Fruit fly (Drosophila melanogaster): Measurements from ENCODE around the gene CG5245.

DNA sequence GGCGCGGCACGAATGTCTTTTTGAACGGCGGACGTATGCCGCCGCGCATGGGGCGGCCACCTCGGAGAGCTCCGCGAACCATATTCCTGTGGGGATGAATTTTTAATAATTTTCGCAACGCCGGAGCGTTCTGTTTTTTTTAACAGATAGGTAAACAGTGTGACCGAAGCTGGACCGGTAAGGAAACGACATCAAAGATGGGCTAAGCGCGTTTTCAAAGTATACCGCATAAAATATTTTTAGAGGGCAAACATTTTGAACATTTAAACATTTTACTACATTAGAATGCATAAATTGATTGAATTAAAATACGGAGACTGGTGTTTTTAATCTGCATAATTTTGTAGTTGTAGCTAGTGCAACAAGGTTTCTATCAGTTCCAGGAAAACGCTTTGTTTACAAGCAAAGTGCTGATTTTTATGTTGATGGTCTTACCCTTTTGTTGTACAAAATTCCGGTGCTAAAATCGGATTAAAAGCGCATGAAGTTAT lies at the start of gene CG5245, which contains the start of gene CG5641:
- no peak for TF ChIP-seq CG13204 (GFP tag; optimal IDR thresholded peaks at IDR 0.05)
- TF ChIP-seq CG8301 (tag; optimal IDR thresholded peaks at IDR 0.05), result no peak
- no peak for TF ChIP-seq CG34367 (tag; optimal IDR thresholded peaks at IDR 0.05)
- TF ChIP-seq CG8159 (tag; optimal IDR thresholded peaks at IDR 0.05), result no peak
- no peak for TF ChIP-seq rn (GFP tag; IDR thresholded peaks at IDR 0.05)
- TF ChIP-seq CG4496 (GFP tag; IDR thresholded peaks at IDR 0.05), result no peak
- TF ChIP-seq Pif1A (GFP tag; optimal IDR thresholded peaks at IDR 0.05), result no peak
- no peak for TF ChIP-seq gl (tag; optimal IDR thresholded peaks at IDR 0.05)
- TF ChIP-seq Snoo (tag; optimal IDR thresholded peaks at IDR 0.05), result no peak
- no peak for TF ChIP-seq CG15710 (tag; optimal IDR thresholded peaks at IDR 0.05)
- no peak for TF ChIP-seq CG12605 (GFP tag; IDR thresholded peaks at IDR 0.05)
- TF ChIP-seq D1 (tag; optimal IDR thresholded peaks at IDR 0.05), result no peak
- TF ChIP-seq CG14655 (GFP tag; optimal IDR thresholded peaks at IDR 0.05), result no peak
- no peak for TF ChIP-seq fd96Ca (GFP tag; IDR thresholded peaks at IDR 0.05)
